Worm (Caenorhabditis elegans) whole organism, young adult: ENCODE data around the gene Y62F5A.9.

Experiments used
- C17E4.6 ChIP-seq: fragments of 200-800 bp; sonication (Bioruptor generic); IDR thresholded peaks from 2 replicates; pipeline ENCODE4 v1.3.6; 2022; ENCODE audit warnings: missing genetic modification reagents, missing genetic modification characterization, missing compliant biosample characterization
- F49E8.2 ChIP-seq: sonication (generic microtip); optimal IDR thresholded peaks from 3 replicates; lab custom pipeline; 2017; ENCODE audit warnings: missing genetic modification characterization, mild to moderate bottlenecking, missing compliant biosample characterization, antibody characterized with exemption, moderate library complexity; ENCODE audit not compliant: insufficient read depth
- ama-1 ChIP-seq, 3 experiments: fragments of 150-350 bp in 1 of 3; sonication (generic microtip) in 2 of 3; optimal IDR thresholded peaks; 2 replicates each; lab custom pipeline; 2014 to 2018; ENCODE audit warnings: missing biosample characterization in 2 of 3, missing genetic modification characterization in 2 of 3, missing genetic modification reagents in 2 of 3
- cebp-1 ChIP-seq, 2 experiments: fragments of 200-800 bp in 1 of 2; sonication (Bioruptor generic) in 1 of 2; sonication (generic microtip) in 1 of 2; IDR thresholded peaks in 1 of 2; optimal IDR thresholded peaks in 1 of 2; 2 replicates each; pipeline versions ENCODE4 v1.3.6 to Lab custom; 2017 to 2022; ENCODE audit warnings: missing compliant biosample characterization in 2 of 2, missing genetic modification characterization in 2 of 2, mild to moderate bottlenecking in 1 of 2, missing genetic modification reagents in 1 of 2, moderate library complexity in 1 of 2
- madf-6 ChIP-seq: fragments of 200-800 bp; sonication (Bioruptor generic); IDR thresholded peaks from 2 replicates; pipeline ENCODE4 v1.3.6; 2022; ENCODE audit warnings: missing genetic modification reagents, missing genetic modification characterization, missing compliant biosample characterization
- mcd-1 ChIP-seq: fragments of 200-800 bp; sonication (Bioruptor generic); IDR thresholded peaks from 2 replicates; pipeline ENCODE4 v1.3.6; 2022; ENCODE audit warnings: missing genetic modification reagents, missing genetic modification characterization, missing compliant biosample characterization
- sdz-38 ChIP-seq: sonication (generic microtip); optimal IDR thresholded peaks from 2 replicates; lab custom pipeline; 2016; ENCODE audit warnings: missing genotype, missing genetic modification characterization, missing compliant biosample characterization
- snpc-3.4 ChIP-seq: sonication (generic microtip); optimal IDR thresholded peaks from 2 replicates; lab custom pipeline; 2017; ENCODE audit warnings: missing genetic modification characterization, mild to moderate bottlenecking, missing compliant biosample characterization, antibody characterized with exemption, moderate library complexity, missing genotype, missing genetic modification reagents
- snpc-4 ChIP-seq, 5 experiments: fragments of 150-350 bp in 1 of 5; sonication (generic microtip) in 4 of 5; optimal IDR thresholded peaks; 2 replicates each; lab custom pipeline; 2014 to 2018; ENCODE audit warnings: missing genetic modification characterization in 5 of 5, missing biosample characterization in 3 of 5, antibody characterized with exemption in 2 of 5, mild to moderate bottlenecking in 2 of 5, missing compliant biosample characterization in 2 of 5, missing genotype in 2 of 5, moderate library complexity in 2 of 5, missing genetic modification reagents in 1 of 5

DNA sequence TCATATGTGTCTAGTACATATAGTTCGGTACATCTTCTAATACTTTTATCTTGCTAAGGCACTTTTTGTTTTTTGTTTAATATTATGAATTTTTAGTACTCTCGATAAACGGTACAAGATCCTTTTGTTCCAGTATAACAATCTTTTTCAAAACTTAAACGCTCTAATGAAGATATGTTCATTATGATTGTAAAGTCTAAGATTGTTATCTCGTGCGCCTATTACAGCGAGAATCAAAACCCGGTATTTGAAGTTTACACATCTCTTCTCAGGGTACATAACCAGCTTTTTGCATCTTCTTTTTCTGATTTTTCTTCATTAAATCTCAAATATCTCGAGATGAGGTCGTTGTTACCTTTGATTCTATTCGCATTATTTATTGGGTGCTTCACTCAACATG is 50.6 kb downstream of the Y62F5A.9 start, which contains the start of gene B0334.13:
- TF ChIP-seq cebp-1 (GFP tag; IDR thresholded peaks at IDR 0.05; lab: Robert Waterston, UW) (no peak), cebp-1 (tag; optimal IDR thresholded peaks at IDR 0.05; lab: Kevin White, UChicago) (no peak), snpc-3.4 (tag; lab: Kevin White, UChicago) (no peak), C17E4.6 (no peak), ama-1 (optimal IDR thresholded peaks at IDR 0.05; lab: Kevin White, UChicago) (no peak), ama-1 (GFP tag; optimal IDR thresholded peaks at IDR 0.05; lab: Kevin White, UChicago) (no peak), mcd-1 (GFP tag; lab: Robert Waterston, UW) (no peak), snpc-4 (GFP tag; optimal IDR thresholded peaks at IDR 0.05; lab: Kevin White, UChicago) (no peak), snpc-4 (tag; optimal IDR thresholded peaks at IDR 0.05; lab: Kevin White, UChicago) (no peak), madf-6 (GFP tag; lab: Robert Waterston, UW) (no peak), sdz-38 (no peak), F49E8.2 (no peak)
